Worm (Caenorhabditis elegans): Measurements from ENCODE around the gene galt-1.
A peak's percentile ranks its signal among the peaks of the same experiment; 100 is the strongest.

Gene galt-1

DNA sequence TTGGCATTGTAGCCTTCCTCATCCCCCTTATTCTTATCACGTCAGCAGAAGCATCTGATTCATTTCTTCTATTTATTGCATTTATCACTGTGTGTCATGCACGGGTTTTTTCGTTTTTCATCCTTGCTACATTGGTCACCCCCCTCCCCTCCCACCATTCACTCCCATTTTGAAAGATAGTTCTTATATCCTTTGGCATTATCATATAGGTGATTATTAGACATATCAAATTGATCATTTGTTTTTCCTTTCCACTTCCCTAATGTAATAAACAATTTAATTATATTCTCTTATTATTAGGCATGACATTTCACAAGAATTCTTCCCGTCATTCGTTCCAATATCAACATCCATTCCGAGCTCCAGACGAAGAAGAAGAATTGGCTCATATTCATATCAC is 20.4 kb downstream of the galt-1 start, which contains the start of gene M03F8.1:
TSS of gene M03F8.1 (plus strand) at position 301 of the 400 bp plus-strand sequence.
- TF ChIP-seq drap-1 (GFP tag; optimal IDR thresholded peaks at IDR 0.05): no peak

DNA sequence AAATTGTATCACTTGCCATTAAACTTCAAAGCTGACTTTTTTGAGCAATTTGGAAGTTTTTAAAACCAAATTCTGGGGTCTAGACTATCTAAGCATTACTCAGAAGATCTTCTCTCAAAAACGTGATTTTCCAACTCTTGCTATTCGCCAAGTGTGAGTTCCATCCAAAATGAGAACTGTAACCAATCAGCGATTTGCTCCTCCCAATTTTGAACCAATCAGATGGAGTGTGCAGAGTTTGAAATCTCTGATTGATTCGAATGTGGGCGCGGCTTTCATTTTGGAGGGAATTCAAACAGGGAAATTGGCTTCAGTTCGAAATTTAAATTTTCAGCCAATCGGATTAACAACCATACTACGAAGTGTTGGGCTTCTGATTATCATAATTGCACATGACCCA is 22.4 kb downstream of the galt-1 start:
- no peak for TF ChIP-seq sem-2 (GFP tag; optimal IDR thresholded peaks at IDR 0.05)
- TF ChIP-seq zip-8 (tag; optimal IDR thresholded peaks at IDR 0.05): no peak
- no peak for TF ChIP-seq drap-1 (GFP tag; optimal IDR thresholded peaks at IDR 0.05)
- TF ChIP-seq lin-32 (GFP tag; optimal IDR thresholded peaks at IDR 0.05): no peak
- TF ChIP-seq nhr-2 (tag; optimal IDR thresholded peaks at IDR 0.05): no peak
- TF ChIP-seq mep-1 (tag; optimal IDR thresholded peaks at IDR 0.05): no peak
- TF ChIP-seq lsy-2 (tag; optimal IDR thresholded peaks at IDR 0.05): no peak
- TF ChIP-seq M03D4.4 (tag; optimal IDR thresholded peaks at IDR 0.05): no peak
- no peak for TF ChIP-seq elt-1 (tag; optimal IDR thresholded peaks at IDR 0.05; ENCODE audit: borderline replicate concordance, insufficient read depth)
- TF ChIP-seq ham-2 (GFP tag; optimal IDR thresholded peaks at IDR 0.05): no peak
- TF ChIP-seq tbx-8 (GFP tag; optimal IDR thresholded peaks at IDR 0.05): no peak
- TF ChIP-seq ces-1 (GFP tag; optimal IDR thresholded peaks at IDR 0.05): no peak
- no peak for TF ChIP-seq elt-3 (tag; optimal IDR thresholded peaks at IDR 0.05)

DNA sequence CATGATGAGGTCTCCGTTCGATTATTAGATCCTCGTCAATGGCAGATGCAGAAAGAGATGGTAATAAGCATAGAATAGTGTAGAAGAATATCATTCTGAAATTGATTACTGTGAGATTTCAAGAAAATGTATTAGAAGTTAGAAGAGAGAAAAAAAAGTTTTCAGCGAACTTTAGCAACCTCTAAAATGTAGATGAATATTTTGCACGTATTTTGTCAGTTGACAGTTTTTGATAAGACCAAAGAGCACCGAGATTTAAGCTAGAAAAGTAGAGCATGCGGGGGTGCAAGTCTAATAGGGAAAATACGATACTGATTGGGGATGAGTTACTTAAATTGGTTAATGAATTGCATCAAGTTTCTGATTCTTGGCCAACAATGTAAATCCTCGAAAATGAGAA is 24.0 kb downstream of the galt-1 start, which contains the start of gene M03F8.6:
TSS of gene M03F8.6 (minus strand) at position 101 of the 400 bp plus-strand sequence.
- TF ChIP-seq nhr-28 (tag; optimal IDR thresholded peaks at IDR 0.05): no peak
- no peak for TF ChIP-seq ceh-39 (tag; optimal IDR thresholded peaks at IDR 0.05)
- TF ChIP-seq ceh-43 (GFP tag; optimal IDR thresholded peaks at IDR 0.05): no peak
- no peak for TF ChIP-seq snpc-4 (tag; optimal IDR thresholded peaks at IDR 0.05)
- TF ChIP-seq mls-2 (tag; optimal IDR thresholded peaks at IDR 0.05): no peak
- no peak for TF ChIP-seq ceh-83 (GFP tag; optimal IDR thresholded peaks at IDR 0.05)
- TF ChIP-seq ztf-11 (tag; optimal IDR thresholded peaks at IDR 0.05): no peak
- TF ChIP-seq lsy-2 (tag; optimal IDR thresholded peaks at IDR 0.05): no peak
- TF ChIP-seq M03D4.4 (tag; optimal IDR thresholded peaks at IDR 0.05): no peak
- TF ChIP-seq zip-8 (tag; optimal IDR thresholded peaks at IDR 0.05): no peak
- TF ChIP-seq elt-1 (tag; optimal IDR thresholded peaks at IDR 0.05; ENCODE audit: borderline replicate concordance, insufficient read depth): no peak
- TF ChIP-seq lin-32 (GFP tag; optimal IDR thresholded peaks at IDR 0.05): no peak
- no peak for TF ChIP-seq nhr-12 (tag; optimal IDR thresholded peaks at IDR 0.05)
- no peak for TF ChIP-seq sptf-1 (tag; optimal IDR thresholded peaks at IDR 0.05)
- TF ChIP-seq pha-4 (tag; optimal IDR thresholded peaks at IDR 0.05): no peak

DNA sequence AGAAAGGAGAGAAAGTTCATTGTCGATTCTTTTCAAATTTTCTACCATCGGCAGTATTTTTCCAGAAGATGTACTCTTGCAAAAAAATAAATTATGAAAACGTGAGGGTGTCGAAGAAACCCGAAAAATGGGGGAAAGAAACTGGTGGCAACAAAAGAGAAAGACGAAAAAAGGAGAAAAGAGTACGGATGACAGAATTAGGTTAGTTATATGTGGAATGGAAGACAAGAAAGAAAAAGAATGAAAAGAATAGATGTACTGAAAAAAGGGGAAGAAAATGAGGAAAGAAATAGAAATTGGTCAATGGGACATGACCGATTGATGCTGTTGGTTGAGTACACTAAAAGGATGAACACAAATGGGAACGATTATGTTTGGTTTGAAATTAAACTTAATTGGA is 24.9 kb downstream of the galt-1 start:
- no peak for TF ChIP-seq nhr-12 (tag; optimal IDR thresholded peaks at IDR 0.05)
- no peak for TF ChIP-seq drap-1 (GFP tag; optimal IDR thresholded peaks at IDR 0.05)
- TF ChIP-seq ceh-39 (tag; optimal IDR thresholded peaks at IDR 0.05): no peak
- TF ChIP-seq nhr-2 (tag; optimal IDR thresholded peaks at IDR 0.05): no peak
- TF ChIP-seq tbx-8 (GFP tag; optimal IDR thresholded peaks at IDR 0.05): no peak
- peak; percentile 69 for TF ChIP-seq ces-1 (GFP tag; optimal IDR thresholded peaks at IDR 0.05)
- no peak for TF ChIP-seq sem-2 (GFP tag; optimal IDR thresholded peaks at IDR 0.05)
- no peak for TF ChIP-seq flh-1 (GFP tag; optimal IDR thresholded peaks at IDR 0.05)
- TF ChIP-seq M03D4.4 (tag; optimal IDR thresholded peaks at IDR 0.05): no peak

DNA sequence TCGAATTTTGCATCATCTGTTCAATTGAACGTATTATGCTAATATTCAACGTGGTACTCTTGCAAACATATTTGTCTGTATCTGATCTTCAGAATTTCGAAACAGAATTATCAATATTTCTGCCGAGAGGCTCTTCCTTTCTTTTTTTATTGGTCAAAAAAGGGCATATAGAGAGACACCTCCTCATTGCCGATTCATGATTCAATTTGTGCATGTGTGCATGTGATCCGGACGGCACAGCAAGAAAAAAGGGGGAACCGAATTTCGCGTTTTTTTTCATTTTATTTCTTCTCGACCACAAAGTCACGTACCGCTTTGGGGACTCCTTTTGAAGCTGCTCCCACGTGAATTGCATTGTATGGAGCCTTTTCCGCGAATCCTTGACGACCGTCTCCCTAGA is 30.8 kb downstream of the galt-1 start, which contains the start of gene mcp-1:
TSS of gene mcp-1 (plus strand) at position 292 of the 400 bp plus-strand sequence.
- TF ChIP-seq ceh-39 (tag; optimal IDR thresholded peaks at IDR 0.05) (no peak), cnd-1 (tag; optimal IDR thresholded peaks at IDR 0.05) (no peak), unc-62 (GFP tag; optimal IDR thresholded peaks at IDR 0.05) (no peak), zip-8 (tag; optimal IDR thresholded peaks at IDR 0.05) (no peak), bed-3 (GFP tag; optimal IDR thresholded peaks at IDR 0.05) (no peak), nhr-237 (tag; optimal IDR thresholded peaks at IDR 0.05) (no peak), sptf-1 (tag; optimal IDR thresholded peaks at IDR 0.05) (no peak), snpc-4 (tag; optimal IDR thresholded peaks at IDR 0.05) (no peak), M03D4.4 (tag; optimal IDR thresholded peaks at IDR 0.05) (no peak), ceh-83 (GFP tag; optimal IDR thresholded peaks at IDR 0.05) (no peak), lin-32 (GFP tag; optimal IDR thresholded peaks at IDR 0.05) (no peak), unc-120 (tag; optimal IDR thresholded peaks at IDR 0.05; ENCODE audit: poor library complexity, severe bottlenecking) (no peak), tbx-8 (GFP tag; optimal IDR thresholded peaks at IDR 0.05) (no peak), hlh-1 (tag; optimal IDR thresholded peaks at IDR 0.05) (no peak), blmp-1 (tag; optimal IDR thresholded peaks at IDR 0.05) (no peak), flh-1 (GFP tag; optimal IDR thresholded peaks at IDR 0.05) (no peak), mls-2 (tag; optimal IDR thresholded peaks at IDR 0.05) (no peak), lsy-2 (tag; optimal IDR thresholded peaks at IDR 0.05) (no peak)

All from whole organism, mixed stage, embryonic.